Fruit fly (Drosophila melanogaster): ENCODE results near the gene CG5897.

DNA sequence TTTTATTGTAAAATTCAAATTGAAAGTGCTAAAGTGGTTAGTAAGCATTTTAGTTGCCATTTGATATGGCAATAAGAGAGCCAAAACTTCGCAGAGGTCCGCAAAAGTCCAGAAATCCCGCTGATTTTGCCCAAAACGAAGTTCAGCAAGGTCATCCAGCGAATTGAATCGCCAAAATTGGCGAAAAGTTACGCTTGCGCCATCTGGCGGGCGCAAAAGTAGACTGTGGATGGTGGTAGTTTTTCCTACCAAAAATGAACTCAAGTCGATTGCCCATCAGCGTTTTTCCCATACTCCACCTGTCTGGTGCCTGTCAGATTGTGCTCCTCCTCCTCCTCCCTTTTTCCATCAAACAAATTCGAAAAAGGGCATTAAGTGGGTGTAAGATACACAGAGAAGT lies 35.9 kb downstream of the CG5897 start:
- TF ChIP-seq CG5204 (GFP tag; optimal IDR thresholded peaks at IDR 0.05): no peak
- no peak for TF ChIP-seq pad (GFP tag; optimal IDR thresholded peaks at IDR 0.05)
- no peak for TF ChIP-seq CG12768 (GFP tag; optimal IDR thresholded peaks at IDR 0.05)
- no peak for TF ChIP-seq kay (GFP tag; ENCODE audit: borderline replicate concordance)
